Fruit fly (Drosophila melanogaster) whole organism, embryonic: ENCODE results near the gene hry.
A peak's percentile ranks its signal among the peaks of the same experiment; 100 is the strongest.

Experiments
- CG1024 ChIP-seq: fragments of 200-800 bp; sonication (Bioruptor generic); IDR thresholded peaks from 2 replicates; pipeline ENCODE4 v1.3.6; 2022; ENCODE audit warnings: missing biosample characterization, missing genetic modification characterization
- CG4424 ChIP-seq: fragments of 200-800 bp; sonication (Bioruptor generic); optimal IDR thresholded peaks from 3 replicates; lab custom pipeline; 2016; ENCODE audit warnings: missing biosample characterization, missing genetic modification characterization
- Hr51 ChIP-seq, 2 experiments: fragments of 200-800 bp; sonication (Bioruptor generic); optimal IDR thresholded peaks; 2 replicates in 1 of 2; 3 replicates in 1 of 2; lab custom pipeline; 2016 to 2018; ENCODE audit warnings: missing biosample characterization in 2 of 2, missing genetic modification characterization in 2 of 2, mild to moderate bottlenecking in 1 of 2, moderate library complexity in 1 of 2
- Usf ChIP-seq: fragments of 200-800 bp; sonication (Bioruptor generic); optimal IDR thresholded peaks from 2 replicates; lab custom pipeline; 2017; ENCODE audit warnings: missing genotype, missing biosample characterization, missing genetic modification characterization
- ab ChIP-seq: fragments of 200-800 bp; sonication (Bioruptor generic); optimal IDR thresholded peaks from 2 replicates; lab custom pipeline; 2016; ENCODE audit warnings: missing biosample characterization, missing genetic modification characterization
- pan ChIP-seq, 4 experiments: fragments of >200 bp in 3 of 4; fragments of 200-800 bp in 1 of 4; sonication (Bioruptor generic) in 1 of 4; optimal IDR thresholded peaks in 3 of 4; IDR thresholded peaks in 1 of 4; 2 replicates each; pipeline versions ENCODE4 v1.3.6 to Lab custom; 2017 to 2022; ENCODE audit warnings: missing biosample characterization in 2 of 4, missing genetic modification characterization in 2 of 4, mixed read lengths in 1 of 4
- pzg ChIP-seq: fragments of 200-800 bp; sonication (Bioruptor generic); optimal IDR thresholded peaks from 3 replicates; lab custom pipeline; 2018; ENCODE audit warnings: missing biosample characterization, mild to moderate bottlenecking, missing genetic modification characterization, moderate library complexity
- shn ChIP-seq: fragments of 200-800 bp; sonication (Bioruptor generic); optimal IDR thresholded peaks from 3 replicates; lab custom pipeline; 2016; ENCODE audit warnings: missing biosample characterization, missing genetic modification characterization
- zf30C ChIP-seq: fragments of 200-800 bp; sonication (Bioruptor generic); optimal IDR thresholded peaks from 3 replicates; lab custom pipeline; 2018; ENCODE audit warnings: missing biosample characterization, mild to moderate bottlenecking, missing genetic modification characterization

dm6 chr3L:8696487-8696954, 21.0 kb downstream of the hry start:
- TF ChIP-seq CG4424 = peak; percentile 46
- TF ChIP-seq zf30C = no peak
- TF ChIP-seq shn (GFP tag; lab: Kevin White, UChicago) = no peak
- no peak for TF ChIP-seq pan (optimal IDR thresholded peaks at IDR 0.05; lab: Kevin White, UChicago)
- TF ChIP-seq pan (GFP tag; optimal IDR thresholded peaks at IDR 0.05 in 1 of 2, IDR thresholded peaks at IDR 0.05 in 1 of 2) = peak in 1 of 2 experiments; percentile 61
- TF ChIP-seq pzg (GFP tag; lab: Kevin White, UChicago) = no peak
- TF ChIP-seq Usf = peak; percentile 36
- peak; percentile 18 to 29 for TF ChIP-seq Hr51 (GFP tag; optimal IDR thresholded peaks at IDR 0.05; lab: Kevin White, UChicago)
- TF ChIP-seq CG1024 (GFP tag; lab: Robert Waterston, UW) = 0 out of 2 replicates have a peak, but pooled peaks have one; percentile 38
- peak; percentile 16 for TF ChIP-seq ab (GFP tag; lab: Kevin White, UChicago)
